Worm (Caenorhabditis elegans) whole organism, L2 larva: ENCODE results near the gene fbxa-197.

Experiments used
- ama-1 ChIP-seq: fragments of 150-350 bp; optimal IDR thresholded peaks from 2 replicates; lab custom pipeline; 2018; ENCODE audit warnings: inconsistent platforms
- lin-11 ChIP-seq: fragments of 150-350 bp; sonication (generic microtip); optimal IDR thresholded peaks from 2 replicates; lab custom pipeline; 2014; ENCODE audit warnings: missing biosample characterization, missing genetic modification characterization, inconsistent platforms, mixed read lengths
- mab-5 ChIP-seq: fragments of 150-350 bp; optimal IDR thresholded peaks from 2 replicates; lab custom pipeline; 2014; ENCODE audit warnings: missing biosample characterization, missing genetic modification characterization
- nhr-25 ChIP-seq: fragments of 150-350 bp; sonication (generic microtip); optimal IDR thresholded peaks from 3 replicates; lab custom pipeline; 2014; ENCODE audit warnings: missing biosample characterization, missing genetic modification characterization
- nhr-77 ChIP-seq: fragments of 150-350 bp; optimal IDR thresholded peaks from 2 replicates; lab custom pipeline; 2014; ENCODE audit warnings: missing biosample characterization, missing genetic modification characterization

- TF ChIP-seq ama-1 (lab: Kevin White, UChicago) (no peak), nhr-25 (tag; lab: Kevin White, UChicago) (no peak), lin-11 (tag; lab: Kevin White, UChicago) (no peak), mab-5 (tag; lab: Kevin White, UChicago) (no peak), nhr-77 (tag; lab: Kevin White, UChicago) (no peak)
These were observed 23.8 kb downstream of the fbxa-197 start for ce11 chrV:15891279-15891678.
